Fruit fly (Drosophila melanogaster) whole organism, embryonic: ENCODE results near the gene CG7985.
A peak's percentile ranks its signal among the peaks of the same experiment; 100 is the strongest.

Source experiments
- Adf1 ChIP-seq: fragments of 200-800 bp; sonication (Bioruptor generic); IDR thresholded peaks from 2 replicates; pipeline ENCODE4 v1.3.6; 2022; ENCODE audit warnings: missing biosample characterization, missing genetic modification characterization
- Asciz ChIP-seq: fragments of 200-800 bp; sonication (Bioruptor generic); optimal IDR thresholded peaks from 2 replicates; lab custom pipeline; 2017; ENCODE audit warnings: missing biosample characterization, mild to moderate bottlenecking, missing genetic modification characterization, missing genetic modification reagents
- Awh ChIP-seq: fragments of 200-800 bp; sonication (Bioruptor generic); IDR thresholded peaks from 2 replicates; pipeline ENCODE4, ENCODE4 v1.3.6; 2022; ENCODE audit warnings: missing biosample characterization, missing genetic modification characterization
- Bdp1 ChIP-seq: fragments of 200-800 bp; sonication (Bioruptor generic); optimal IDR thresholded peaks from 3 replicates; lab custom pipeline; 2016; ENCODE audit warnings: missing biosample characterization, missing genetic modification characterization
- CG10543 ChIP-seq: fragments of 200-800 bp; sonication (Bioruptor generic); optimal IDR thresholded peaks from 3 replicates; lab custom pipeline; 2017; ENCODE audit warnings: missing biosample characterization, mild to moderate bottlenecking, missing genetic modification characterization, moderate library complexity
- CG12104 ChIP-seq: fragments of 200-800 bp; sonication (Bioruptor generic); optimal IDR thresholded peaks from 3 replicates; lab custom pipeline; 2016; ENCODE audit warnings: missing biosample characterization, missing genetic modification characterization
- CG13123 ChIP-seq: fragments of 200-800 bp; sonication (Bioruptor generic); optimal IDR thresholded peaks from 2 replicates; lab custom pipeline; 2016; ENCODE audit warnings: missing biosample characterization, missing genetic modification characterization
- CG15073 ChIP-seq: fragments of 200-800 bp; sonication (Bioruptor generic); optimal IDR thresholded peaks from 2 replicates; lab custom pipeline; 2016; ENCODE audit warnings: missing biosample characterization, missing genetic modification characterization
- CG1529 ChIP-seq: fragments of 200-800 bp; sonication (Bioruptor generic); optimal IDR thresholded peaks from 3 replicates; lab custom pipeline; 2018; ENCODE audit warnings: missing biosample characterization, missing genetic modification characterization
- CG1792 ChIP-seq: fragments of 200-800 bp; sonication (Bioruptor generic); optimal IDR thresholded peaks from 2 replicates; lab custom pipeline; 2016; ENCODE audit warnings: missing biosample characterization, missing genetic modification characterization
- CG2889 ChIP-seq: fragments of 200-800 bp; sonication (Bioruptor generic); IDR thresholded peaks from 3 replicates; pipeline ENCODE4 v1.3.6; 2022; ENCODE audit warnings: missing biosample characterization, missing genetic modification characterization
- CG30020 ChIP-seq: fragments of 200-800 bp; optimal IDR thresholded peaks from 2 replicates; lab custom pipeline; 2019; ENCODE audit warnings: missing biosample characterization, mild to moderate bottlenecking, missing genetic modification characterization, moderate library complexity
- CG32767 ChIP-seq: fragments of 200-800 bp; sonication (Bioruptor generic); IDR thresholded peaks from 2 replicates; pipeline ENCODE4 v1.3.6; 2022; ENCODE audit warnings: missing biosample characterization, missing genetic modification characterization
- CG34422 ChIP-seq: fragments of 200-800 bp; sonication (Bioruptor generic); IDR thresholded peaks from 3 replicates; pipeline ENCODE4 v1.3.6; 2022; ENCODE audit warnings: missing biosample characterization, missing genetic modification characterization
- CG3847 ChIP-seq: fragments of 200-800 bp; sonication (Bioruptor generic); IDR thresholded peaks from 2 replicates; pipeline ENCODE4 v1.3.6; 2022; ENCODE audit warnings: missing biosample characterization, missing genetic modification characterization
- CG42726 ChIP-seq: fragments of 200-800 bp; sonication (Bioruptor generic); IDR thresholded peaks from 2 replicates; pipeline ENCODE4 v1.3.6; 2022; ENCODE audit warnings: missing biosample characterization, missing genetic modification characterization; ENCODE audit not compliant: partially characterized antibody
- CG5245 ChIP-seq: fragments of 200-800 bp; sonication (Bioruptor generic); optimal IDR thresholded peaks from 3 replicates; lab custom pipeline; 2016; ENCODE audit warnings: missing biosample characterization, missing genetic modification characterization
- CG6654 ChIP-seq: fragments of 200-800 bp; sonication (Bioruptor generic); optimal IDR thresholded peaks from 2 replicates; lab custom pipeline; 2017; ENCODE audit warnings: missing biosample characterization, mild to moderate bottlenecking, missing genetic modification characterization
- CG7786 ChIP-seq: fragments of 200-800 bp; sonication (Bioruptor generic); optimal IDR thresholded peaks from 2 replicates; lab custom pipeline; 2016; ENCODE audit warnings: missing biosample characterization, missing genetic modification characterization
- CG7963 ChIP-seq: fragments of 200-800 bp; sonication (Bioruptor generic); IDR thresholded peaks from 3 replicates; pipeline ENCODE4 v1.3.6; 2022; ENCODE audit warnings: missing biosample characterization, missing genetic modification characterization; ENCODE audit not compliant: partially characterized antibody
- CG9932 ChIP-seq: fragments of 200-800 bp; sonication (Bioruptor generic); IDR thresholded peaks from 2 replicates; pipeline ENCODE4 v1.3.6; 2022; ENCODE audit warnings: missing biosample characterization, missing genetic modification characterization
- D19B ChIP-seq: fragments of 200-800 bp; sonication (Bioruptor generic); optimal IDR thresholded peaks from 2 replicates; lab custom pipeline; 2017; ENCODE audit warnings: missing biosample characterization, mild to moderate bottlenecking, missing genetic modification characterization
- Ets97D ChIP-seq: fragments of 200-800 bp; sonication (Bioruptor generic); optimal IDR thresholded peaks from 3 replicates; lab custom pipeline; 2016; ENCODE audit warnings: missing biosample characterization, missing genetic modification characterization
- MBD-R2 ChIP-seq: fragments of 200-800 bp; sonication (Bioruptor generic); IDR thresholded peaks from 2 replicates; pipeline ENCODE4 v1.3.6; 2022; ENCODE audit warnings: missing biosample characterization, missing genetic modification characterization
- MESR4 ChIP-seq: fragments of 200-800 bp; sonication (Bioruptor generic); optimal IDR thresholded peaks from 2 replicates; lab custom pipeline; 2018; ENCODE audit warnings: missing biosample characterization, mild to moderate bottlenecking, missing genetic modification characterization, moderate library complexity
- Nf-YA ChIP-seq: fragments of 200-800 bp; sonication (Bioruptor generic); IDR thresholded peaks from 2 replicates; pipeline ENCODE4 v1.3.6; 2022; ENCODE audit warnings: missing biosample characterization, missing genetic modification characterization
- Sox102F ChIP-seq: fragments of 200-800 bp; sonication (Bioruptor generic); optimal IDR thresholded peaks from 2 replicates; lab custom pipeline; 2018; ENCODE audit warnings: missing biosample characterization, mild to moderate bottlenecking, missing genetic modification characterization, moderate library complexity
- Sry-β ChIP-seq: fragments of 200-800 bp; sonication (Bioruptor generic); optimal IDR thresholded peaks from 2 replicates; lab custom pipeline; 2018; ENCODE audit warnings: missing biosample characterization, mild to moderate bottlenecking, missing genetic modification characterization, moderate library complexity
- ab ChIP-seq: fragments of 200-800 bp; sonication (Bioruptor generic); optimal IDR thresholded peaks from 2 replicates; lab custom pipeline; 2016; ENCODE audit warnings: missing biosample characterization, missing genetic modification characterization
- az2 ChIP-seq: fragments of 200-800 bp; sonication (Bioruptor generic); optimal IDR thresholded peaks from 3 replicates; lab custom pipeline; 2016; ENCODE audit warnings: missing biosample characterization, missing genetic modification characterization
- chinmo ChIP-seq: fragments of 200-800 bp; sonication (Bioruptor generic); IDR thresholded peaks from 4 replicates; pipeline ENCODE4 v1.3.6; 2022; ENCODE audit warnings: missing biosample characterization, missing genetic modification characterization; ENCODE audit not compliant: partially characterized antibody
- cwo ChIP-seq: fragments of 200-800 bp; sonication (Bioruptor generic); optimal IDR thresholded peaks from 3 replicates; lab custom pipeline; 2017; ENCODE audit warnings: missing biosample characterization, missing genetic modification characterization, mild to moderate bottlenecking, moderate library complexity, missing genetic modification reagents
- da ChIP-seq: fragments of 200-800 bp; sonication (Bioruptor generic); optimal IDR thresholded peaks from 2 replicates; lab custom pipeline; 2016; ENCODE audit warnings: missing biosample characterization, missing genetic modification characterization
- exex ChIP-seq: fragments of 200-800 bp; sonication (Bioruptor generic); optimal IDR thresholded peaks from 4 replicates; lab custom pipeline; 2018; ENCODE audit warnings: missing biosample characterization, mild to moderate bottlenecking, missing genetic modification characterization, moderate library complexity
- fd64A ChIP-seq: fragments of 200-800 bp; sonication (Bioruptor generic); optimal IDR thresholded peaks from 3 replicates; lab custom pipeline; 2018; ENCODE audit warnings: missing biosample characterization, mild to moderate bottlenecking, missing genetic modification characterization
- grau ChIP-seq: fragments of 200-800 bp; optimal IDR thresholded peaks from 3 replicates; lab custom pipeline; 2019; ENCODE audit warnings: missing biosample characterization, mild to moderate bottlenecking, missing genetic modification characterization, moderate library complexity
- gsb ChIP-seq: fragments of 200-800 bp; sonication (Bioruptor generic); IDR thresholded peaks from 2 replicates; pipeline ENCODE4 v1.3.6; 2022; ENCODE audit warnings: missing biosample characterization, missing genetic modification characterization
- lmd ChIP-seq: fragments of 200-800 bp; sonication (Bioruptor generic); IDR thresholded peaks from 2 replicates; pipeline ENCODE4 v1.3.6; 2022; ENCODE audit warnings: missing biosample characterization, missing genetic modification characterization
- nau ChIP-seq: fragments of 200-800 bp; sonication (Bioruptor generic); optimal IDR thresholded peaks from 3 replicates; lab custom pipeline; 2017; ENCODE audit warnings: missing biosample characterization, mild to moderate bottlenecking, missing genetic modification characterization, missing genetic modification reagents
- nom ChIP-seq: fragments of 200-800 bp; sonication (Bioruptor generic); optimal IDR thresholded peaks from 2 replicates; lab custom pipeline; 2017; ENCODE audit warnings: missing biosample characterization, missing genetic modification characterization, mild to moderate bottlenecking, moderate library complexity, missing genetic modification reagents
- org-1 ChIP-seq: fragments of 200-800 bp; sonication (Bioruptor generic); optimal IDR thresholded peaks from 2 replicates; lab custom pipeline; 2017; ENCODE audit warnings: missing biosample characterization, missing genetic modification characterization
- pum ChIP-seq: fragments of 200-800 bp; sonication (Bioruptor generic); optimal IDR thresholded peaks from 2 replicates; lab custom pipeline; 2016; ENCODE audit warnings: missing biosample characterization, missing genetic modification characterization
- pzg ChIP-seq: fragments of 200-800 bp; sonication (Bioruptor generic); optimal IDR thresholded peaks from 3 replicates; lab custom pipeline; 2018; ENCODE audit warnings: missing biosample characterization, mild to moderate bottlenecking, missing genetic modification characterization, moderate library complexity
- repo ChIP-seq: fragments of 200-800 bp; sonication (Bioruptor generic); optimal IDR thresholded peaks from 2 replicates; lab custom pipeline; 2016; ENCODE audit warnings: missing biosample characterization, missing genetic modification characterization
- rib ChIP-seq: fragments of 200-800 bp; sonication (Bioruptor generic); IDR thresholded peaks from 2 replicates; pipeline ENCODE4 v1.3.6; 2022; ENCODE audit warnings: missing biosample characterization, missing genetic modification characterization
- shn ChIP-seq: fragments of 200-800 bp; sonication (Bioruptor generic); optimal IDR thresholded peaks from 3 replicates; lab custom pipeline; 2016; ENCODE audit warnings: missing biosample characterization, missing genetic modification characterization
- so ChIP-seq: fragments of 200-800 bp; sonication (Bioruptor generic); IDR thresholded peaks from 3 replicates; pipeline ENCODE4 v1.3.6; 2022; ENCODE audit warnings: missing biosample characterization, missing genetic modification characterization
- sqz ChIP-seq: fragments of 200-800 bp; sonication (Bioruptor generic); optimal IDR thresholded peaks from 3 replicates; lab custom pipeline; 2018; ENCODE audit warnings: missing biosample characterization, mild to moderate bottlenecking, missing genetic modification characterization
- ttk ChIP-seq: fragments of 200-800 bp; sonication (Bioruptor generic); IDR thresholded peaks from 2 replicates; pipeline ENCODE4 v2.1.2; 2022; ENCODE audit warnings: missing biosample characterization, missing genetic modification characterization
- unpg ChIP-seq: fragments of 200-800 bp; sonication (Bioruptor generic); optimal IDR thresholded peaks from 3 replicates; lab custom pipeline; 2018; ENCODE audit warnings: missing biosample characterization, mild to moderate bottlenecking, missing genetic modification characterization, moderate library complexity
- vnd ChIP-seq: fragments of 200-800 bp; sonication (Bioruptor generic); IDR thresholded peaks from 3 replicates; pipeline ENCODE4 v1.3.6; 2022; ENCODE audit warnings: missing biosample characterization, missing genetic modification characterization; ENCODE audit not compliant: partially characterized antibody

The CG7985 gene

DNA sequence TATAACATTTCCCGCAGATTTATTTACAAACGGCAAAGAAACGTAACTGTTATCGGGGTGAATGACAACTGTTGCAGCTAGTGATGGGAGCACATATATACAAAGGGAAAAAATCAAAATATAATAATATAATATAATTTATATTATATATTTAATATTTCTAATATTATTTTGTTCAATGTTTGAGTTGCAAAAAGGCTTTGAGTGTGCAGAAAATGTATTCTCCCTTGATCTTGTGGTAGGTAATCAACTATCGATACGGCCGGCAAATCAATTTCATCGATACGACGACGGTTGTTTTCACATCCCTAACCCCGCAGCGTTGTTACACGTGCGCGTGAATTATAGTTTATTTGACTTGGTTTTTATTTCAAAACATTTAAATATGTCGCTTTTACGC, 23.8 kb downstream of the CG7985 start, which contains the start of the genes mTerf5 and Non3 (continued):
- TF ChIP-seq cwo (GFP tag; lab: Kevin White, UChicago) (peak; percentile 70), az2 (GFP tag; lab: Kevin White, UChicago) (peak; percentile 49), fd64A (GFP tag; lab: Kevin White, UChicago) (no peak), gsb (GFP tag; lab: Robert Waterston, UW) (no peak), Nf-YA (GFP tag; lab: Robert Waterston, UW) (no peak), org-1 (GFP tag; lab: Kevin White, UChicago) (no peak), CG13123 (peak; percentile 38), lmd (GFP tag; lab: Robert Waterston, UW) (peak; percentile 37; the same call in 1 of the 2 replicates), Sox102F (GFP tag; lab: Kevin White, UChicago) (peak; percentile 64), vnd (GFP tag; lab: Robert Waterston, UW) (peak; percentile 86), rib (GFP tag; lab: Robert Waterston, UW) (no peak), MESR4 (GFP tag; lab: Kevin White, UChicago) (peak; percentile 36), ab (GFP tag; lab: Kevin White, UChicago) (no peak), CG42726 (GFP tag; lab: Robert Waterston, UW) (0 out of 2 replicates have a peak, but pooled peaks have one; percentile 43), CG5245 (GFP tag; lab: Kevin White, UChicago) (no peak), CG30020 (peak; percentile 57), CG7963 (GFP tag; lab: Robert Waterston, UW) (peak; percentile 76; the same call in 2 of the 3 replicates), grau (tag; lab: Kevin White, UChicago) (peak; percentile 66), CG3847 (peak; percentile 54), CG1792 (GFP tag; lab: Kevin White, UChicago) (no peak), CG12104 (no peak), Sry-β (GFP tag; lab: Kevin White, UChicago) (peak; percentile 6), CG10543 (peak; percentile 33), ttk (GFP tag; lab: Robert Waterston, UW) (no peak), CG9932 (GFP tag; lab: Robert Waterston, UW) (peak; percentile 73), CG15073 (GFP tag; lab: Kevin White, UChicago) (no peak), CG32767 (peak; percentile 61), D19B (GFP tag; lab: Kevin White, UChicago) (no peak), Adf1 (peak; percentile 17; the same call in 1 of the 2 replicates), pzg (GFP tag; lab: Kevin White, UChicago) (peak; percentile 51), nau (GFP tag; lab: Kevin White, UChicago) (no peak), exex (tag; lab: Kevin White, UChicago) (peak; percentile 12), CG1529 (GFP tag; lab: Kevin White, UChicago) (no peak), CG7786 (peak; percentile 7), pum (GFP tag; lab: Kevin White, UChicago) (peak; percentile 10), Bdp1 (GFP tag; lab: Kevin White, UChicago) (peak; percentile 12), nom (peak; percentile 27), MBD-R2 (peak; percentile 86), unpg (peak; percentile 69), Awh (GFP tag; lab: Robert Waterston, UW) (no peak), CG34422 (GFP tag; lab: Robert Waterston, UW) (peak; percentile 77), so (GFP tag; lab: Robert Waterston, UW) (no peak), CG6654 (GFP tag; lab: Kevin White, UChicago) (no peak), CG2889 (GFP tag; lab: Robert Waterston, UW) (no peak), repo (GFP tag; lab: Kevin White, UChicago) (peak; percentile 18), Asciz (GFP tag; lab: Kevin White, UChicago) (no peak), da (GFP tag; lab: Kevin White, UChicago) (no peak), Ets97D (GFP tag; lab: Kevin White, UChicago) (peak; percentile 43), shn (GFP tag; lab: Kevin White, UChicago) (peak; percentile 18), sqz (GFP tag; lab: Kevin White, UChicago) (no peak), chinmo (GFP tag; lab: Robert Waterston, UW) (peak; percentile 91; the same call in 3 of the 4 replicates)
